Fruit fly (Drosophila melanogaster): ENCODE measurements around the gene SclB.

dm6 chr2L:16884702-16885101, 46.9 kb downstream of the SclB start:
- TF ChIP-seq sv (GFP tag; optimal IDR thresholded peaks at IDR 0.05) (no peak), br (GFP tag; optimal IDR thresholded peaks at IDR 0.05) (no peak)

Data from whole organism, wandering third instar larva.